Worm (Caenorhabditis elegans): ENCODE data around the gene K08E5.6.

DNA sequence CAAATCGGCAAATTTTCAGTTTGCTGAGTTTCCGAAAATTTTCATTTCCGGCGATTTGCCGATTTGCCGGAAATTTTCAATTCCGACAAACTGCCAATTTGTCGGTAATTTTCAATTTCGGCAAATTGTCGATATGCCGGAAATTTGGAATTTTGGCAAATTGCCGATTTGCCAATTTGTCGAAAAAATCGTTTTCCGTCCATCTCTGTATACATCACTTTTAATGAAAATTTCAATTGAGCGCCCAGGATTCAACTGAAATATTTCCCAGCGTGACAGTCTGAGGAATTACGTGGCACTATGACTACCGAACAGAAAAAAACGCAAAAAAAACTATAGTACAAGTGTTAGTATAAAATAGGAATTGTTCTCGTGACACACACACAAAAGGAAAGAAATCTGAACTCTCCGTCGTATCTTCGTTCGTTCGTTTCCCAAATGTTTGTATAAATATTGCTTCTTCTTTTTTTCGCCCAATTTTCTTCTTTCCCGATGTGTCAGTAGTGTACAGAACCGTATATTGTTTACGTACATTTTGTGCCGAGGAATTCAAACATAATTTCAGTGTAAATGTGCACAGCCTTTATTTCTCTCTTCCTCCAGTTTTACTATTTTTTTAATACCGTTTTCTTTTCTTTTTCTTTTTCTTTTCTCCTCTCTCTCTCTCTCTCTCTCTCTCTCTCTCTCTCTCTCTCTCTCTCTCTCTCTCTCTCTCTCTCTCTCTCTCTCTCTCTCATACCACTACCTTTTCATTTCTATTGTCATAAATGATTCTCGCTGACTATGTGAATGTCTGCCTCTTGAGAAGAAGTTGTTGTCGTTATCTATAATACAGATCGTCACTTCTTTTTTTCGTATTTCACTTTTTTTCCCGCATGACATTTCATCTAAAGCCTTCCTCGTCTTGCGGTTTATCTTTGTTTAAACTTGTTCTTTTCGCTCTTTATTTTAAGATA lies 8.1 kb upstream of the K08E5.6 start:
- TF ChIP-seq pqm-1 (tag; optimal IDR thresholded peaks at IDR 0.05) (peak; percentile 75), nhr-11 (tag; optimal IDR thresholded peaks at IDR 0.05) (no peak), hmg-1.1 (GFP tag; IDR thresholded peaks at IDR 0.05) (no peak), ceh-62 (tag; optimal IDR thresholded peaks at IDR 0.05) (no peak), php-3 (GFP tag; IDR thresholded peaks at IDR 0.05) (no peak), zfp-2 (tag; optimal IDR thresholded peaks at IDR 0.05) (no peak), pha-4 (GFP tag; IDR thresholded peaks at IDR 0.05) (peak; percentile 72), pha-4 (tag; optimal IDR thresholded peaks at IDR 0.05) (no peak), ama-1 (optimal IDR thresholded peaks at IDR 0.05) (no peak), daf-19 (GFP tag; conservative IDR thresholded peaks at IDR 0.05) (no peak), nhr-28 (tag; optimal IDR thresholded peaks at IDR 0.05) (peak; percentile 73), nhr-77 (tag; optimal IDR thresholded peaks at IDR 0.05) (peak; percentile 14), mdt-29 (GFP tag; IDR thresholded peaks at IDR 0.05) (no peak)
